Worm (Caenorhabditis elegans) whole organism, mixed stage, embryonic: ENCODE results near the gene F41G3.19.
"Not testable (repeated sequence)": the region's sequence is repeated elsewhere in the genome, so short reads cannot be mapped to it uniquely, and the experiment has no call there.

Source experiments
- blmp-1 ChIP-seq: fragments of 150-350 bp; optimal IDR thresholded peaks from 2 replicates; lab custom pipeline; 2014; ENCODE audit warnings: missing biosample characterization, missing genetic modification characterization
- ceh-43 ChIP-seq: fragments of 200-800 bp; sonication (Bioruptor generic); optimal IDR thresholded peaks from 2 replicates; lab custom pipeline; 2018; ENCODE audit warnings: mild to moderate bottlenecking, missing genetic modification characterization, moderate library complexity, missing compliant biosample characterization
- ceh-83 ChIP-seq: fragments of 200-800 bp; sonication (Bioruptor generic); optimal IDR thresholded peaks from 2 replicates; lab custom pipeline; 2018; ENCODE audit warnings: mild to moderate bottlenecking, missing genetic modification characterization, missing compliant biosample characterization
- ces-1 ChIP-seq: fragments of 150-350 bp; optimal IDR thresholded peaks from 2 replicates; lab custom pipeline; 2014; ENCODE audit warnings: missing biosample characterization, missing genetic modification reagents, missing genetic modification characterization
- cnd-1 ChIP-seq: fragments of 200-800 bp; sonication (Bioruptor generic); optimal IDR thresholded peaks from 2 replicates; lab custom pipeline; 2018; ENCODE audit warnings: mild to moderate bottlenecking, missing genetic modification characterization, missing compliant biosample characterization
- drap-1 ChIP-seq: fragments of 200-800 bp; sonication (Bioruptor generic); optimal IDR thresholded peaks from 3 replicates; lab custom pipeline; 2018; ENCODE audit warnings: mild to moderate bottlenecking, missing genetic modification characterization, missing compliant biosample characterization
- elt-1 ChIP-seq: sonication (generic microtip); optimal IDR thresholded peaks from 2 replicates; lab custom pipeline; 2017; ENCODE audit warnings: missing genetic modification characterization, mild to moderate bottlenecking, missing compliant biosample characterization, antibody characterized with exemption, moderate library complexity, borderline replicate concordance; ENCODE audit not compliant: insufficient read depth
- elt-3 ChIP-seq: fragments of 150-350 bp; optimal IDR thresholded peaks from 2 replicates; lab custom pipeline; 2014; ENCODE audit warnings: missing biosample characterization, missing genetic modification characterization
- flh-1 ChIP-seq: fragments of 200-800 bp; sonication (Bioruptor generic); optimal IDR thresholded peaks from 2 replicates; lab custom pipeline; 2018; ENCODE audit warnings: mild to moderate bottlenecking, missing genetic modification characterization, moderate library complexity, missing compliant biosample characterization
- ham-2 ChIP-seq: fragments of 200-800 bp; sonication (Bioruptor generic); optimal IDR thresholded peaks from 2 replicates; lab custom pipeline; 2018; ENCODE audit warnings: mild to moderate bottlenecking, missing genetic modification characterization, missing compliant biosample characterization
- hlh-1 ChIP-seq: fragments of 150-350 bp; optimal IDR thresholded peaks from 2 replicates; lab custom pipeline; 2014; ENCODE audit warnings: missing biosample characterization, missing genetic modification reagents, missing genetic modification characterization
- lin-13 ChIP-seq: fragments of 150-350 bp; optimal IDR thresholded peaks from 2 replicates; lab custom pipeline; 2014; ENCODE audit warnings: missing biosample characterization, missing genetic modification characterization
- lin-32 ChIP-seq: fragments of 200-800 bp; sonication (Bioruptor generic); optimal IDR thresholded peaks from 2 replicates; lab custom pipeline; 2018; ENCODE audit warnings: mild to moderate bottlenecking, missing genetic modification characterization, missing compliant biosample characterization
- lsy-2 ChIP-seq: fragments of 150-350 bp; optimal IDR thresholded peaks from 2 replicates; lab custom pipeline; 2014; ENCODE audit warnings: missing biosample characterization, missing genetic modification characterization
- mab-5 ChIP-seq: fragments of 150-350 bp; optimal IDR thresholded peaks from 2 replicates; lab custom pipeline; 2014; ENCODE audit warnings: missing biosample characterization, missing genetic modification characterization
- mep-1 ChIP-seq: fragments of 150-350 bp; optimal IDR thresholded peaks from 2 replicates; lab custom pipeline; 2017; ENCODE audit warnings: missing biosample characterization, missing genetic modification reagents, missing genetic modification characterization, inconsistent platforms
- mls-2 ChIP-seq: sonication (generic microtip); optimal IDR thresholded peaks from 2 replicates; lab custom pipeline; 2016; ENCODE audit warnings: mild to moderate bottlenecking, missing genetic modification characterization, moderate library complexity, missing compliant biosample characterization
- nhr-12 ChIP-seq: fragments of 150-350 bp; optimal IDR thresholded peaks from 2 replicates; lab custom pipeline; 2014; ENCODE audit warnings: missing biosample characterization, missing genetic modification characterization
- nhr-2 ChIP-seq: fragments of 150-350 bp; optimal IDR thresholded peaks from 2 replicates; lab custom pipeline; 2014; ENCODE audit warnings: missing biosample characterization, missing genetic modification characterization
- nhr-237 ChIP-seq: fragments of 150-350 bp; optimal IDR thresholded peaks from 2 replicates; lab custom pipeline; 2014; ENCODE audit warnings: missing biosample characterization, missing genetic modification characterization
- nhr-28 ChIP-seq: fragments of 150-350 bp; optimal IDR thresholded peaks from 2 replicates; lab custom pipeline; 2014; ENCODE audit warnings: missing biosample characterization, missing genetic modification characterization
- pha-4 ChIP-seq: fragments of 150-350 bp; optimal IDR thresholded peaks from 2 replicates; lab custom pipeline; 2018; ENCODE audit warnings: missing biosample characterization, missing genetic modification reagents, missing genetic modification characterization
- snpc-4 ChIP-seq: fragments of 150-350 bp; optimal IDR thresholded peaks from 2 replicates; lab custom pipeline; 2014; ENCODE audit warnings: missing biosample characterization, missing genetic modification characterization
- sptf-1 ChIP-seq: sonication (generic microtip); optimal IDR thresholded peaks from 2 replicates; lab custom pipeline; 2017; ENCODE audit warnings: mild to moderate bottlenecking, missing genetic modification characterization, moderate library complexity, missing compliant biosample characterization
- tbx-8 ChIP-seq: fragments of 200-800 bp; sonication (Bioruptor generic); optimal IDR thresholded peaks from 2 replicates; lab custom pipeline; 2018; ENCODE audit warnings: mild to moderate bottlenecking, missing genetic modification characterization, moderate library complexity, missing compliant biosample characterization
- unc-120 ChIP-seq: sonication (generic microtip); optimal IDR thresholded peaks from 2 replicates; lab custom pipeline; 2017; ENCODE audit warnings: missing genetic modification characterization, missing compliant biosample characterization; ENCODE audit not compliant: poor library complexity, severe bottlenecking
- unc-39 ChIP-seq: fragments of 150-350 bp; optimal IDR thresholded peaks from 2 replicates; lab custom pipeline; 2014; ENCODE audit warnings: missing biosample characterization, missing genetic modification characterization
- unc-62 ChIP-seq: fragments of 150-350 bp; optimal IDR thresholded peaks from 2 replicates; lab custom pipeline; 2014; ENCODE audit warnings: missing biosample characterization, missing genetic modification reagents, missing genetic modification characterization
- zip-8 ChIP-seq: fragments of 150-350 bp; optimal IDR thresholded peaks from 2 replicates; lab custom pipeline; 2014; ENCODE audit warnings: missing biosample characterization, missing genetic modification characterization
- ztf-11 ChIP-seq: fragments of 150-350 bp; optimal IDR thresholded peaks from 2 replicates; lab custom pipeline; 2014; ENCODE audit warnings: missing biosample characterization, missing genetic modification characterization

F41G3.19 gene

DNA sequence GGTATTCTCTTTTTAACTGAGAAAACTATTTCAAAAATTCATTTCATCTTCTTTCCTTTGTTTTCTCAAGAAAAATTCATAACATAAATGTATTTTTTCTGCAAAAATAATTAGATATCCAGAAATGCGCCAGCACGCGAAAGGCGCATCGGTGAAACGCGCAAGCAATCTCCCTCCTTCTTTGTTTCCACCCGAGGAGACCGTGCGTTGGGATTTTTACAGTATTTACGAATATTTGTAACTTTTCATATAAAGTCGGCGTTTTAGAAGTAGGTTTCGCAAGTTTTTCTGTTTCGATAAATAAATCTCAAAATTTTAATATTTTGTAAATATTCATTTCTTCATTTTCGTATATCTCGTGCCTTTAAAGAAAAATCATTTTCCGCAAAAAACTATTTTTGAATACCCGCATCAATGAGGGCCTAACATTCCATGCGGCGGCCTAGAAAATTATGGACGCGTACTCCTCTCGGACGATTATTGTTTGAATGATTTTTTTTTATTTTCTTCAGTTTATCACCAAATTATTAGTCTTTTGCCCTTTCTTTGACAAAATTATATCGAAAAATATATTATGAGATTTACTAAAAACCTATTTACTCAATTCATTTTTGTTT, 24.6 kb upstream of the F41G3.19 start, which contains the start of gene ssup-72:
Gene ssup-72, plus strand, starts transcription at position 181 of the 617 bp plus-strand sequence.
- TF ChIP-seq cnd-1 (tag; lab: Kevin White, UChicago) = no peak
- TF ChIP-seq sptf-1 (tag; lab: Kevin White, UChicago) = peak; percentile 9
- no peak for TF ChIP-seq flh-1
- peak; percentile 44 for TF ChIP-seq ces-1 (GFP tag; lab: Kevin White, UChicago)
- TF ChIP-seq mls-2 (tag; lab: Kevin White, UChicago) = no peak

DNA sequence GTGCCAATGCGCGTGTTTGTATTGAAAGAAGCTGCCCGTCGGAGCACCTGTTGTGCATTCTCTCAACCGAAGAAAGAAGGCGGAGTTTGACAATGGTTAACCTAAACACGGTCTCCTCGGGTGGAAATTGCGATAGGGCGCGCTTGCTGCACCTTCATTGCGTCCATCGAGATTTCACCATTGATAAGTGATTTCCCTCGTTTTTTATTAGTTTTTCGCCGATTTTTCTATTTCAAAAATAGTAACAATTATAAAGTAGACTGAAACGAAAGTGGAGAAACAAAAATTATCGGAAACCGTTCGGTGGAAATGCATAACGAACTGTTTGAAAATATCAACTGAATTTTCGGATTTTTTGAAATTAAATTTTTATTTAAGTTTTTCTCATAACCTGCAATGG, 23.1 kb upstream of the F41G3.19 start, which contains the start of gene agr-1:
Gene agr-1, minus strand, starts transcription at position 101 of the 400 bp plus-strand sequence.
- not testable (repeated sequence) for TF ChIP-seq nhr-237 (tag; lab: Kevin White, UChicago); tbx-8 (GFP tag; lab: Kevin White, UChicago); mab-5 (tag; lab: Kevin White, UChicago)

ce11 chrII:6772482-6772881, 20.6 kb upstream of the F41G3.19 start:
- no peak for TF ChIP-seq blmp-1 (tag; lab: Kevin White, UChicago)
- peak; percentile 73 for TF ChIP-seq ces-1 (GFP tag; lab: Kevin White, UChicago)
- no peak for TF ChIP-seq mep-1
- no peak for TF ChIP-seq elt-1 (tag; lab: Kevin White, UChicago)
- no peak for TF ChIP-seq flh-1

DNA sequence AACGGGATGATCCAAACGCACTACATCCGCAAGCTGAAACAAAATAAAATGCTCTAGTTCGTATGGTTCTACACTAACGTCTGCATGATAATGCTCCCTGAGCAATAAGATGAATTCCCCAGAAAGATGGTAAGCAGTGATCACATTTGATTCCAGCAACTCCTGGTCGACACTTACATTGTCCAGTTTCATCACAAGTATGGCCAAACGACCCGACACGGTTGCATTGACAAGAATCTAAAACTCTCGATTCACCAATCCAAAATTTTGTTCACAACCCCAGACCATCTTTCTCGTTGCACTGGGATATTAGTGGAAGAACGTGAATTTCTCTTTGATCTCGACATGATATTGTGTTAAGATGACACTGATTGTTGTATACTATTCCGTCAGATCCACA, 18.1 kb upstream of the F41G3.19 start:
- TF ChIP-seq snpc-4 (tag; lab: Kevin White, UChicago) = no peak
- TF ChIP-seq hlh-1 (tag; lab: Kevin White, UChicago) = no peak
- no peak for TF ChIP-seq cnd-1 (tag; lab: Kevin White, UChicago)
- no peak for TF ChIP-seq unc-62
- no peak for TF ChIP-seq tbx-8 (GFP tag; lab: Kevin White, UChicago)
- no peak for TF ChIP-seq lsy-2
- TF ChIP-seq ceh-83 = no peak
- TF ChIP-seq sptf-1 (tag; lab: Kevin White, UChicago) = no peak
- TF ChIP-seq nhr-237 (tag; lab: Kevin White, UChicago) = no peak
- TF ChIP-seq ztf-11 (tag; lab: Kevin White, UChicago) = no peak
- TF ChIP-seq mab-5 (tag; lab: Kevin White, UChicago) = no peak
- TF ChIP-seq lin-13 (tag; lab: Kevin White, UChicago) = no peak
- TF ChIP-seq pha-4 (tag; lab: Kevin White, UChicago) = no peak
- TF ChIP-seq flh-1 = no peak
- TF ChIP-seq, all 35 proteins: peak for 0

- TF ChIP-seq ham-2 (GFP tag; lab: Kevin White, UChicago) (no peak), unc-62 (no peak), hlh-1 (tag; lab: Kevin White, UChicago) (no peak), pha-4 (tag; lab: Kevin White, UChicago) (no peak), snpc-4 (tag; lab: Kevin White, UChicago) (no peak), nhr-12 (tag; lab: Kevin White, UChicago) (no peak), ces-1 (GFP tag; lab: Kevin White, UChicago) (no peak), ztf-11 (tag; lab: Kevin White, UChicago) (no peak)
These were observed 16.1 kb upstream of the F41G3.19 start, which contains the start of gene F41G3.18 for ce11 chrII:6768014-6768413. Gene F41G3.18 (plus strand): TSS chrII:6768314.

DNA sequence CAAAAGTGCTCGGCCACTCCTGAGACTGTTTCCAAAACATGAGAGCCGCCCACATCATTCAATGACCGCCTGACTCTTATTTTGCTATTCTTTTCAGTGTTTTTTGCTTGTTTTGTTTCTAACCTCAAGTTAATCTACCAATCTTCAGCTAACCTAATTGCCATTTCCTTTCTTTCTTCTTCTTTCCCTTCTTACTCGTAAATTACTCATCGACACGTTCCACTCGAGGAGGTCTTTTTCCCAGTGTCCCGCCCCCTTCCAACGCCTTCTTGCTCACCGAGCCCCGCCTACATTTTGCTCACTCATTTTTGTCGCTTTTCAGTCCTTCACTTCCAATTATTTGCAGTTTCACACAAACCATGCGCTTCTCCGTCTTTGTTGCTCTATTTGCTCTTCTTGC, 12.8 kb upstream of the F41G3.19 start, which contains the start of gene nlp-50:
Gene nlp-50, plus strand, starts transcription at position 301 of the 400 bp plus-strand sequence.
- TF ChIP-seq tbx-8 (GFP tag; lab: Kevin White, UChicago) (no peak), unc-120 (tag; lab: Kevin White, UChicago) (no peak), zip-8 (tag; lab: Kevin White, UChicago) (no peak), pha-4 (tag; lab: Kevin White, UChicago) (no peak), nhr-2 (tag; lab: Kevin White, UChicago) (no peak), ham-2 (GFP tag; lab: Kevin White, UChicago) (no peak), elt-3 (no peak)
- TF ChIP-seq, all 35 proteins: peak for 0

- TF ChIP-seq pha-4 (tag; lab: Kevin White, UChicago) = no peak
- TF ChIP-seq ham-2 (GFP tag; lab: Kevin White, UChicago) = no peak
- TF ChIP-seq elt-1 (tag; lab: Kevin White, UChicago) = no peak
- no peak for TF ChIP-seq nhr-28
- no peak for TF ChIP-seq elt-3
- no peak for TF ChIP-seq mep-1
- TF ChIP-seq mls-2 (tag; lab: Kevin White, UChicago) = no peak
- no peak for TF ChIP-seq lin-32
- TF ChIP-seq ceh-83 = no peak
- TF ChIP-seq drap-1 (GFP tag; lab: Kevin White, UChicago) = no peak
- TF ChIP-seq lsy-2 = no peak
- no peak for TF ChIP-seq unc-39 (tag; lab: Kevin White, UChicago)
- TF ChIP-seq nhr-2 (tag; lab: Kevin White, UChicago) = no peak
- no peak for TF ChIP-seq ces-1 (GFP tag; lab: Kevin White, UChicago)
- no peak for TF ChIP-seq blmp-1 (tag; lab: Kevin White, UChicago)
- no peak for TF ChIP-seq cnd-1 (tag; lab: Kevin White, UChicago)
- TF ChIP-seq ceh-43 = no peak
These were observed 4.3 kb upstream of the F41G3.19 start, which contains the start of gene F41G3.3 for ce11 chrII:6756232-6756631. Gene F41G3.3 (plus strand): TSS chrII:6756532.
